Fruit fly (Drosophila melanogaster): ENCODE data around the gene Pfdn2.

The Pfdn2 gene

dm6 chr3L:11064689-11065088 lies 9.5 kb downstream of the Pfdn2 start, which contains the start of the genes CG32075, CG45101 and SuUR (continued):
- peak; percentile 80 for TF ChIP-seq CG6792 (GFP tag; optimal IDR thresholded peaks at IDR 0.05)
- peak; percentile 73 for TF ChIP-seq CG8632 (GFP tag; optimal IDR thresholded peaks at IDR 0.05)
- TF ChIP-seq Hr39 (GFP tag; optimal IDR thresholded peaks at IDR 0.05): peak; percentile 92
- TF ChIP-seq Hr4 (GFP tag; optimal IDR thresholded peaks at IDR 0.05): peak; percentile 88
- peak; percentile 86 for TF ChIP-seq topi (GFP tag; optimal IDR thresholded peaks at IDR 0.05)
- peak; percentile 92 for TF ChIP-seq esn (GFP tag; optimal IDR thresholded peaks at IDR 0.05)
- peak; percentile 82 for TF ChIP-seq CG34406 (GFP tag; optimal IDR thresholded peaks at IDR 0.05)
- peak; percentile 21 for TF ChIP-seq CG1621 (tag; optimal IDR thresholded peaks at IDR 0.05)
- peak; percentile 79 for TF ChIP-seq Gug (GFP tag; IDR thresholded peaks at IDR 0.05)
- TF ChIP-seq dac (GFP tag; optimal IDR thresholded peaks at IDR 0.05): peak; percentile 52
- TF ChIP-seq net (GFP tag; optimal IDR thresholded peaks at IDR 0.05): peak; percentile 73
- no peak for TF ChIP-seq CG6854 (GFP tag; optimal IDR thresholded peaks at IDR 0.05)
- peak; percentile 88 for TF ChIP-seq acj6 (GFP tag; optimal IDR thresholded peaks at IDR 0.05)
- peak; percentile 56 for TF ChIP-seq Lpt (GFP tag; optimal IDR thresholded peaks at IDR 0.05)
- peak; percentile 75 for TF ChIP-seq CG15336 (GFP tag; IDR thresholded peaks at IDR 0.05)
- TF ChIP-seq eg (GFP tag; IDR thresholded peaks at IDR 0.05): peak; percentile 88; the same call in 2 of the 3 replicates
- TF ChIP-seq CG8319 (GFP tag; optimal IDR thresholded peaks at IDR 0.05): peak; percentile 81
- TF ChIP-seq Eip75B (GFP tag; optimal IDR thresholded peaks at IDR 0.05): peak; percentile 83
- TF ChIP-seq Smox (GFP tag; optimal IDR thresholded peaks at IDR 0.05): no peak
- peak; percentile 78 for TF ChIP-seq CG3032 (tag; optimal IDR thresholded peaks at IDR 0.05)
- TF ChIP-seq Sox15 (GFP tag; optimal IDR thresholded peaks at IDR 0.05): peak; percentile 82
- peak; percentile 92 for TF ChIP-seq Eip78C (GFP tag)
- TF ChIP-seq Sox102F (GFP tag; optimal IDR thresholded peaks at IDR 0.05): peak; percentile 81

- TF ChIP-seq dac (GFP tag; optimal IDR thresholded peaks at IDR 0.05): no peak
- no peak for TF ChIP-seq CG10669 (GFP tag; optimal IDR thresholded peaks at IDR 0.05)
- TF ChIP-seq CG11294 (GFP tag; IDR thresholded peaks at IDR 0.05): no peak
- peak; percentile 32 for TF ChIP-seq Eip78C (GFP tag)
- TF ChIP-seq esn (GFP tag; optimal IDR thresholded peaks at IDR 0.05): no peak
- peak; percentile 5 for TF ChIP-seq fkh (GFP tag; optimal IDR thresholded peaks at IDR 0.05)
- no peak for TF ChIP-seq CG8319 (GFP tag; optimal IDR thresholded peaks at IDR 0.05)
- no peak for TF ChIP-seq Sox102F (GFP tag; optimal IDR thresholded peaks at IDR 0.05)
- no peak for TF ChIP-seq Eip93F (GFP tag; optimal IDR thresholded peaks at IDR 0.05)
- TF ChIP-seq CG11902 (GFP tag; optimal IDR thresholded peaks at IDR 0.05): no peak
- no peak for TF ChIP-seq CG6792 (GFP tag; optimal IDR thresholded peaks at IDR 0.05)
- no peak for TF ChIP-seq dsx (GFP tag; optimal IDR thresholded peaks at IDR 0.05; ENCODE audit: poor library complexity, severe bottlenecking)
- TF ChIP-seq vri (GFP tag; optimal IDR thresholded peaks at IDR 0.05): no peak
- TF ChIP-seq CG10631 (GFP tag; optimal IDR thresholded peaks at IDR 0.05): no peak
- TF ChIP-seq CG3919 (GFP tag; optimal IDR thresholded peaks at IDR 0.05): no peak
Observed at dm6 chr3L:11062441-11062840, 11.7 kb downstream of the Pfdn2 start, which contains the start of gene CG32069. Gene CG32069 (minus strand): TSS chr3L:11062614.

- TF ChIP-seq CG6808 (GFP tag; optimal IDR thresholded peaks at IDR 0.05): peak; percentile 66
- no peak for TF ChIP-seq svp (GFP tag)
- no peak for TF ChIP-seq Hr38 (GFP tag; optimal IDR thresholded peaks at IDR 0.05)
- peak; percentile 49 for TF ChIP-seq fkh (GFP tag; optimal IDR thresholded peaks at IDR 0.05)
- TF ChIP-seq Ets96B (tag; optimal IDR thresholded peaks at IDR 0.05): peak; percentile 77
- TF ChIP-seq Sox15 (GFP tag; optimal IDR thresholded peaks at IDR 0.05): peak; percentile 20
- TF ChIP-seq CG6276 (GFP tag; optimal IDR thresholded peaks at IDR 0.05): peak; percentile 76
- peak; percentile 35 for TF ChIP-seq CG11762 (GFP tag; optimal IDR thresholded peaks at IDR 0.05; ENCODE audit: insufficient read depth)
- TF ChIP-seq CG4318 (GFP tag; optimal IDR thresholded peaks at IDR 0.05): peak; percentile 37
- TF ChIP-seq CG1621 (tag; optimal IDR thresholded peaks at IDR 0.05): no peak
- peak; percentile 41 for TF ChIP-seq Gug (GFP tag; IDR thresholded peaks at IDR 0.05)
- TF ChIP-seq CG7368 (GFP tag; optimal IDR thresholded peaks at IDR 0.05): peak; percentile 52
- TF ChIP-seq CG15336 (GFP tag; IDR thresholded peaks at IDR 0.05): peak; percentile 85
- peak; percentile 35 for TF ChIP-seq Ets21C (GFP tag; optimal IDR thresholded peaks at IDR 0.05)
- peak; percentile 51 for TF ChIP-seq vri (GFP tag; optimal IDR thresholded peaks at IDR 0.05)
- TF ChIP-seq Eip75B (GFP tag; optimal IDR thresholded peaks at IDR 0.05): peak; percentile 67
- peak; percentile 69 for TF ChIP-seq CG10631 (GFP tag; optimal IDR thresholded peaks at IDR 0.05)
- TF ChIP-seq CG3032 (tag; optimal IDR thresholded peaks at IDR 0.05): peak; percentile 73
- peak; percentile 58 for TF ChIP-seq CG10669 (GFP tag; optimal IDR thresholded peaks at IDR 0.05)
- peak; percentile 74 for TF ChIP-seq CG34406 (GFP tag; optimal IDR thresholded peaks at IDR 0.05)
- peak; percentile 76 for TF ChIP-seq lz (GFP tag; optimal IDR thresholded peaks at IDR 0.05)
- TF ChIP-seq CG31627 (GFP tag; optimal IDR thresholded peaks at IDR 0.05): peak; percentile 72
- TF ChIP-seq Eip93F (GFP tag; optimal IDR thresholded peaks at IDR 0.05): no peak
- TF ChIP-seq CG6854 (GFP tag; optimal IDR thresholded peaks at IDR 0.05): peak; percentile 19
- peak; percentile 41; the same call in 1 of the 2 replicates for TF ChIP-seq CG11294 (GFP tag; IDR thresholded peaks at IDR 0.05)
- peak in 1 of 2 experiments; percentile 44 for TF ChIP-seq salr (GFP tag; optimal IDR thresholded peaks at IDR 0.05)
- peak; percentile 65 for TF ChIP-seq CG9139 (GFP tag; optimal IDR thresholded peaks at IDR 0.05)
- TF ChIP-seq CG3919 (GFP tag; optimal IDR thresholded peaks at IDR 0.05): peak; percentile 75
- peak; percentile 44 for TF ChIP-seq fd59A (GFP tag; optimal IDR thresholded peaks at IDR 0.05)
Observed at dm6 chr3L:11061200-11061599, 13.0 kb downstream of the Pfdn2 start, which contains the start of the genes CG6321 and Blos2. Gene CG6321 (minus strand): TSS chr3L:11061224. Gene Blos2 (plus strand): TSS chr3L:11061571.
